Fruit fly (Drosophila melanogaster) whole organism, adult: ENCODE data around the gene Myo61F.

ENCODE experiments used
- CG11617 ChIP-seq: fragments of 200-800 bp; sonication (Bioruptor generic); optimal IDR thresholded peaks from 2 replicates; lab custom pipeline; 2017; ENCODE audit warnings: mild to moderate bottlenecking, missing biosample characterization, missing genetic modification reagents, missing genetic modification characterization
- CG12768 ChIP-seq: fragments of 200-800 bp; sonication (Bioruptor generic); optimal IDR thresholded peaks from 2 replicates; lab custom pipeline; 2017; ENCODE audit warnings: missing biosample characterization, missing genetic modification characterization, mild to moderate bottlenecking, moderate library complexity, missing genetic modification reagents
- toe ChIP-seq: fragments of 200-800 bp; sonication (Bioruptor generic); optimal IDR thresholded peaks from 2 replicates; lab custom pipeline; 2016; ENCODE audit warnings: missing biosample characterization, missing genetic modification characterization

DNA sequence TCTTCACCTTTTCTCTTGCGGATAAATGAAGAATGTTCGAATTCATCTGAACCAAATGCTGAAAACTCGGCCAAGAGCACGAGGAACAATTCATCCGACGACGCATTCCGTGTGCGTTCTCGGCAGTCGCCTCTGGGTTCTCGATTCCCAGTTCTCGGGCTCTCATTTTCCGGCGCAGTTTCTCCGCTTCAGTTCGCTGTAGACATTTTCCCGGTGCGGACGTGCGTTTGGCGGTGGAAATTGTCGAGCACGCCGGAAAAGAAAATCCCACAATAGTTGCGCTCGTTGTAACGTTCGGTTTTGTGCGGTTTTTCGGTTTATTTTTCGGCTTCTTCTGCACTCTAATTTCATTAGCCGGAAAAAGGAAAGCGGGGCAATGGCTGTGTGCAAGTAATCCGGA is 42.5 kb upstream of the Myo61F start, which contains the start of gene CG32333:
- no peak for TF ChIP-seq CG11617 (GFP tag; lab: Kevin White, UChicago)
- TF ChIP-seq CG12768 (GFP tag; lab: Kevin White, UChicago) = no peak
- no peak for TF ChIP-seq toe (GFP tag; lab: Kevin White, UChicago)
